Fruit fly (Drosophila melanogaster) whole organism, embryonic: ENCODE measurements around the gene CG13884.

Experiments
- Atf3 ChIP-seq: fragments of 200-800 bp; sonication (Bioruptor generic); optimal IDR thresholded peaks from 3 replicates; lab custom pipeline; 2016; ENCODE audit warnings: missing biosample characterization, missing genetic modification characterization
- Atf6 ChIP-seq: fragments of 200-800 bp; sonication (Bioruptor generic); IDR thresholded peaks from 2 replicates; pipeline ENCODE4 v1.3.6; 2022; ENCODE audit warnings: missing biosample characterization, missing genetic modification characterization
- Bdp1 ChIP-seq: fragments of 200-800 bp; sonication (Bioruptor generic); optimal IDR thresholded peaks from 3 replicates; lab custom pipeline; 2016; ENCODE audit warnings: missing biosample characterization, missing genetic modification characterization
- CG10209 ChIP-seq: fragments of 200-800 bp; sonication (Bioruptor generic); optimal IDR thresholded peaks from 3 replicates; lab custom pipeline; 2017; ENCODE audit warnings: missing biosample characterization, mild to moderate bottlenecking, missing genetic modification characterization, missing genetic modification reagents
- CG11723 ChIP-seq: fragments of 200-800 bp; sonication (Bioruptor generic); optimal IDR thresholded peaks from 2 replicates; lab custom pipeline; 2017; ENCODE audit warnings: missing biosample characterization, mild to moderate bottlenecking, missing genetic modification characterization
- CG12071 ChIP-seq: fragments of 200-800 bp; sonication (Bioruptor generic); optimal IDR thresholded peaks from 3 replicates; lab custom pipeline; 2018; ENCODE audit warnings: missing biosample characterization, mild to moderate bottlenecking, missing genetic modification characterization
- CG12659 ChIP-seq: fragments of 200-800 bp; sonication (Bioruptor generic); optimal IDR thresholded peaks from 3 replicates; lab custom pipeline; 2017; ENCODE audit warnings: mild to moderate bottlenecking, missing biosample characterization, missing genetic modification reagents, missing genetic modification characterization
- CG14860 ChIP-seq: fragments of 200-800 bp; sonication (Bioruptor generic); IDR thresholded peaks from 3 replicates; pipeline ENCODE4 v1.3.6; 2022; ENCODE audit warnings: missing biosample characterization, missing genetic modification characterization; ENCODE audit not compliant: partially characterized antibody
- CG16815 ChIP-seq: fragments of 200-800 bp; sonication (Bioruptor generic); optimal IDR thresholded peaks from 3 replicates; lab custom pipeline; 2017; ENCODE audit warnings: missing biosample characterization, mild to moderate bottlenecking, missing genetic modification characterization
- CG17612 ChIP-seq: fragments of 200-800 bp; sonication (Bioruptor generic); IDR thresholded peaks from 2 replicates; pipeline ENCODE4 v1.3.6; 2022; ENCODE audit warnings: missing biosample characterization, missing genetic modification characterization
- CG31365 ChIP-seq: fragments of 200-800 bp; sonication (Bioruptor generic); optimal IDR thresholded peaks from 2 replicates; lab custom pipeline; 2018; ENCODE audit warnings: missing biosample characterization, mild to moderate bottlenecking, missing genetic modification characterization
- CG32532 ChIP-seq: fragments of 200-800 bp; sonication (Bioruptor generic); IDR thresholded peaks from 2 replicates; pipeline ENCODE4 v1.3.6; 2022; ENCODE audit warnings: missing biosample characterization, missing genetic modification characterization
- CG5180 ChIP-seq: fragments of 200-800 bp; sonication (Bioruptor generic); optimal IDR thresholded peaks from 3 replicates; lab custom pipeline; 2017; ENCODE audit warnings: missing biosample characterization, missing genetic modification characterization, mild to moderate bottlenecking, moderate library complexity, missing genetic modification reagents
- CG6272 ChIP-seq: fragments of 200-800 bp; sonication (Bioruptor generic); IDR thresholded peaks from 2 replicates; pipeline ENCODE4 v1.3.6; 2022; ENCODE audit warnings: missing biosample characterization, missing genetic modification characterization
- CG6791 ChIP-seq: fragments of 200-800 bp; sonication (Bioruptor generic); IDR thresholded peaks from 3 replicates; pipeline ENCODE4 v1.3.6; 2022; ENCODE audit warnings: missing biosample characterization, missing genetic modification characterization; ENCODE audit not compliant: partially characterized antibody
- CG8089 ChIP-seq: fragments of 200-800 bp; sonication (Bioruptor generic); optimal IDR thresholded peaks from 3 replicates; lab custom pipeline; 2016; ENCODE audit warnings: missing biosample characterization, missing genetic modification characterization
- CG8765 ChIP-seq: fragments of 200-800 bp; sonication (Bioruptor generic); IDR thresholded peaks from 2 replicates; pipeline ENCODE4 v1.3.6; 2022; ENCODE audit warnings: missing biosample characterization, missing genetic modification characterization
- Dek ChIP-seq: fragments of 200-800 bp; sonication (Bioruptor generic); optimal IDR thresholded peaks from 3 replicates; lab custom pipeline; 2019; ENCODE audit warnings: missing biosample characterization, mild to moderate bottlenecking, missing genetic modification characterization, moderate library complexity
- Dfd ChIP-seq, 2 experiments: fragments of >200 bp; optimal IDR thresholded peaks; 2 replicates each; lab custom pipeline; 2017; ENCODE audit warnings: missing biosample characterization in 2 of 2, missing genetic modification characterization in 2 of 2
- E2f2 ChIP-seq: fragments of 200-800 bp; sonication (Bioruptor generic); IDR thresholded peaks from 2 replicates; pipeline ENCODE4 v1.3.6; 2022; ENCODE audit warnings: missing biosample characterization, missing genetic modification characterization
- Hmr ChIP-seq: fragments of 200-800 bp; sonication (Bioruptor generic); optimal IDR thresholded peaks from 3 replicates; lab custom pipeline; 2017; ENCODE audit warnings: mild to moderate bottlenecking, missing biosample characterization, missing genetic modification reagents, missing genetic modification characterization
- Hsf ChIP-seq: fragments of 200-800 bp; sonication (Bioruptor generic); optimal IDR thresholded peaks from 3 replicates; lab custom pipeline; 2016; ENCODE audit warnings: missing biosample characterization, missing genetic modification characterization
- Lpt ChIP-seq: fragments of >200 bp; optimal IDR thresholded peaks from 2 replicates; lab custom pipeline; 2018; ENCODE audit warnings: missing biosample characterization, missing genetic modification characterization
- MESR4 ChIP-seq: fragments of 200-800 bp; sonication (Bioruptor generic); optimal IDR thresholded peaks from 2 replicates; lab custom pipeline; 2018; ENCODE audit warnings: missing biosample characterization, mild to moderate bottlenecking, missing genetic modification characterization, moderate library complexity
- Mad ChIP-seq: fragments of 200-800 bp; sonication (Bioruptor generic); optimal IDR thresholded peaks from 2 replicates; lab custom pipeline; 2016; ENCODE audit warnings: missing biosample characterization, missing genetic modification characterization
- Mes4 ChIP-seq: fragments of 200-800 bp; sonication (Bioruptor generic); optimal IDR thresholded peaks from 2 replicates; lab custom pipeline; 2016; ENCODE audit warnings: missing biosample characterization, missing genetic modification characterization
- Side ChIP-seq: fragments of 200-800 bp; sonication (Bioruptor generic); optimal IDR thresholded peaks from 2 replicates; lab custom pipeline; 2016; ENCODE audit warnings: missing biosample characterization, missing genetic modification characterization
- Sox102F ChIP-seq: fragments of 200-800 bp; sonication (Bioruptor generic); optimal IDR thresholded peaks from 2 replicates; lab custom pipeline; 2018; ENCODE audit warnings: missing biosample characterization, mild to moderate bottlenecking, missing genetic modification characterization, moderate library complexity
- Spps ChIP-seq: fragments of 200-800 bp; sonication (Bioruptor generic); optimal IDR thresholded peaks from 2 replicates; lab custom pipeline; 2018; ENCODE audit warnings: missing biosample characterization, mild to moderate bottlenecking, missing genetic modification characterization
- Ssrp ChIP-seq: fragments of 200-800 bp; sonication (Bioruptor generic); optimal IDR thresholded peaks from 2 replicates; lab custom pipeline; 2018; ENCODE audit warnings: missing biosample characterization, mild to moderate bottlenecking, missing genetic modification characterization, moderate library complexity
- Vsx1 ChIP-seq: fragments of 200-800 bp; sonication (Bioruptor generic); optimal IDR thresholded peaks from 2 replicates; lab custom pipeline; 2017; ENCODE audit warnings: missing biosample characterization, mild to moderate bottlenecking, missing genetic modification characterization, missing genetic modification reagents
- YL-1 ChIP-seq: fragments of 200-800 bp; sonication (Bioruptor generic); optimal IDR thresholded peaks from 3 replicates; lab custom pipeline; 2017; ENCODE audit warnings: missing biosample characterization, mild to moderate bottlenecking, missing genetic modification characterization
- al ChIP-seq: fragments of 200-800 bp; sonication (Bioruptor generic); IDR thresholded peaks from 2 replicates; pipeline ENCODE4 v1.3.6; 2022; ENCODE audit warnings: missing biosample characterization, missing genetic modification characterization
- amos ChIP-seq: fragments of 200-800 bp; sonication (Bioruptor generic); IDR thresholded peaks from 2 replicates; pipeline ENCODE4 v1.3.6; 2022; ENCODE audit warnings: missing biosample characterization, missing genetic modification characterization; ENCODE audit not compliant: partially characterized antibody
- cato ChIP-seq: fragments of 200-800 bp; sonication (Bioruptor generic); optimal IDR thresholded peaks from 2 replicates; lab custom pipeline; 2016; ENCODE audit warnings: missing biosample characterization, missing genetic modification characterization, borderline replicate concordance
- chinmo ChIP-seq: fragments of 200-800 bp; sonication (Bioruptor generic); IDR thresholded peaks from 4 replicates; pipeline ENCODE4 v1.3.6; 2022; ENCODE audit warnings: missing biosample characterization, missing genetic modification characterization; ENCODE audit not compliant: partially characterized antibody
- en ChIP-seq: fragments of 200-800 bp; sonication (Bioruptor generic); optimal IDR thresholded peaks from 2 replicates; lab custom pipeline; 2016; ENCODE audit warnings: missing biosample characterization, missing genetic modification characterization
- eyg ChIP-seq: fragments of 200-800 bp; sonication (Bioruptor generic); optimal IDR thresholded peaks from 3 replicates; lab custom pipeline; 2016; ENCODE audit warnings: missing biosample characterization, missing genetic modification characterization
- fd3F ChIP-seq: fragments of 200-800 bp; sonication (Bioruptor generic); optimal IDR thresholded peaks from 2 replicates; lab custom pipeline; 2018; ENCODE audit warnings: missing biosample characterization, mild to moderate bottlenecking, missing genetic modification characterization, moderate library complexity
- ham ChIP-seq: fragments of 200-800 bp; sonication (Bioruptor generic); IDR thresholded peaks from 2 replicates; pipeline ENCODE4 v1.3.6; 2022; ENCODE audit warnings: missing biosample characterization, missing genetic modification characterization
- hb ChIP-seq: fragments of 200-800 bp; sonication (Bioruptor generic); IDR thresholded peaks from 3 replicates; pipeline ENCODE4 v1.3.6; 2022; ENCODE audit warnings: missing biosample characterization, missing genetic modification characterization; ENCODE audit not compliant: partially characterized antibody
- hth ChIP-seq: fragments of >200 bp; optimal IDR thresholded peaks from 2 replicates; lab custom pipeline; 2017; ENCODE audit warnings: inconsistent platforms
- luna ChIP-seq: fragments of 200-800 bp; sonication (Bioruptor generic); optimal IDR thresholded peaks from 2 replicates; lab custom pipeline; 2016; ENCODE audit warnings: missing biosample characterization, missing genetic modification characterization
- mam ChIP-seq: fragments of 200-800 bp; sonication (Bioruptor generic); optimal IDR thresholded peaks from 3 replicates; lab custom pipeline; 2016; ENCODE audit warnings: missing biosample characterization, missing genetic modification characterization
- pb ChIP-seq: fragments of 200-800 bp; sonication (Bioruptor generic); optimal IDR thresholded peaks from 3 replicates; lab custom pipeline; 2016; ENCODE audit warnings: missing biosample characterization, missing genetic modification characterization
- prd ChIP-seq, 3 experiments: fragments of >200 bp in 2 of 3; fragments of 200-800 bp in 1 of 3; sonication (Bioruptor generic) in 1 of 3; optimal IDR thresholded peaks in 2 of 3; IDR thresholded peaks in 1 of 3; 2 replicates in 2 of 3; 3 replicates in 1 of 3; pipeline versions ENCODE4 v1.3.6 to Lab custom; 2017 to 2022; ENCODE audit warnings: missing biosample characterization in 1 of 3, missing genetic modification characterization in 1 of 3
- stwl ChIP-seq: fragments of 200-800 bp; sonication (Bioruptor generic); optimal IDR thresholded peaks from 3 replicates; lab custom pipeline; 2018; ENCODE audit warnings: missing biosample characterization, mild to moderate bottlenecking, missing genetic modification characterization, moderate library complexity

CG13884 gene

DNA sequence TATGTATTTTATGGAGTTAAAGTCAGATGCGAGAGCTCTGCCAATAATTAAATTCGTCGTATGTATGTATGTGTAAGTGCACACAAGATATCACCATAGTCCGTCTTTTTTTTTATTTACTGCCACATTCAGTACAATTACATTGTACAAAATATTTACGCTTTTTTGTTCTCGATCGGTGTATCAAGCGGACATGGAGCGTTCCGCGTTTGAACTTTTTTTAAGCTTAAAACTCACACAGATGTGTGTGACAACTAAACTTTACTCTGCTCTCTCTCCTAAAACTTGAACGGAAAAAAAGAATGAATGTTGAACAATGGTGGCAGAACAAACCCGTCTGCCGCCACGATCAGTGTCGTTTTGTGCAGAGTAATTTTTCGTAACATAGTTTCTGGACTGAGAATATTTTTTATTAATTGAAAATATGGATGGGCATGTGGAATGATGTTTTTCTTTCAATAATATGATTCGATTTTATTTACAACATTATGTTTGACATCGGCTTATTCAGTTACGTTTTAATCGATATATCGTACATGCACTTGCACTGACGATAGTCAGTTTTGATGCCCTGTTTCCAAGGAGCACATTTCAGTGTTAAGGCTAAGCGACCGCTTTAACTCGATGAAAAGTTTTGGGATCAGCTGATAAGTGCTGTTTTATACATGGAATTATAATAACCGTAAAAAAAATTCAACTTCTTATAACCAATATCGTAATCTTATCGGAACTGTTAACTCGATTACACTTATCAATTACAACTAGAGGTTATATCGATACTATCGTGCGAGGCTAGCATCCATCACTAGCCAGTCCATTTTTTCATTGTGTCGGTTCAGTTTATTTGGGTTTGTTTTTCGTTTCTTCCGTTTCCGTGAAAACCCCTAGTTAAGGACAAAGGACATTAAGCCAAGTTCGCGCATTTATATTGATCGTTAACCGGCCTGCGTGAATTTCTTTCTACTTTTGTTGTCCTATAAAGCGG is 19.3 kb downstream of the CG13884 start, which contains the start of gene mth (continued):
- TF ChIP-seq ham (GFP tag; lab: Robert Waterston, UW): no peak
- TF ChIP-seq CG6272: peak; percentile 52; the same call in 1 of the 2 replicates
- TF ChIP-seq CG14860: peak; percentile 100
- TF ChIP-seq Spps (tag; lab: Kevin White, UChicago): no peak
- no peak for TF ChIP-seq CG17612
- peak; percentile 45 for TF ChIP-seq eyg
- TF ChIP-seq Lpt (GFP tag; lab: Kevin White, UChicago): no peak
- TF ChIP-seq prd (optimal IDR thresholded peaks at IDR 0.05; lab: Kevin White, UChicago): no peak
- TF ChIP-seq prd (GFP tag; IDR thresholded peaks at IDR 0.05; lab: Robert Waterston, UW): peak; percentile 63
- no peak for TF ChIP-seq CG31365
- peak; percentile 43 for TF ChIP-seq Mad (GFP tag; lab: Kevin White, UChicago)
- TF ChIP-seq hth (lab: Kevin White, UChicago): no peak
- TF ChIP-seq CG12071 (GFP tag; lab: Kevin White, UChicago): no peak
- no peak for TF ChIP-seq CG10209
- peak; percentile 39 for TF ChIP-seq Mes4 (GFP tag; lab: Kevin White, UChicago)
- TF ChIP-seq chinmo: peak; percentile 87; the same call in 3 of the 4 replicates
- TF ChIP-seq CG16815 (GFP tag; lab: Kevin White, UChicago): no peak
- TF ChIP-seq Atf6 (GFP tag; lab: Robert Waterston, UW): no peak; the same call in 1 of the 2 replicates
- TF ChIP-seq al (GFP tag; lab: Robert Waterston, UW): peak; percentile 56
- TF ChIP-seq Bdp1 (GFP tag; lab: Kevin White, UChicago): peak; percentile 29
- no peak for TF ChIP-seq fd3F (GFP tag; lab: Kevin White, UChicago)
- peak; percentile 81 for TF ChIP-seq stwl (tag; lab: Kevin White, UChicago)
- TF ChIP-seq luna (GFP tag; lab: Kevin White, UChicago): peak; percentile 33
- peak; percentile 87 for TF ChIP-seq CG12659 (GFP tag; lab: Kevin White, UChicago)
- TF ChIP-seq CG11723 (GFP tag; lab: Kevin White, UChicago): no peak
- no peak for TF ChIP-seq Side (GFP tag; lab: Kevin White, UChicago)
- peak; percentile 96 for TF ChIP-seq CG6791 (GFP tag; lab: Robert Waterston, UW)
- peak; percentile 64 for TF ChIP-seq MESR4 (GFP tag; lab: Kevin White, UChicago)
- 0 out of 2 replicates have a peak, but pooled peaks have one; percentile 27 for TF ChIP-seq E2f2 (GFP tag; lab: Robert Waterston, UW)
- peak; percentile 77 for TF ChIP-seq mam
- TF ChIP-seq Dfd (GFP tag; optimal IDR thresholded peaks at IDR 0.05; lab: Kevin White, UChicago): no peak
- TF ChIP-seq CG5180 (GFP tag; lab: Kevin White, UChicago): no peak
- peak; percentile 31 for TF ChIP-seq Sox102F (GFP tag; lab: Kevin White, UChicago)
- peak; percentile 15 for TF ChIP-seq pb
- TF ChIP-seq CG32532: peak; percentile 63
- TF ChIP-seq CG8765 (GFP tag; lab: Robert Waterston, UW): peak; percentile 23; the same call in 1 of the 2 replicates
- peak; percentile 52 for TF ChIP-seq CG8089 (GFP tag; lab: Kevin White, UChicago)
- TF ChIP-seq Ssrp (tag; lab: Kevin White, UChicago): peak; percentile 3
- TF ChIP-seq Atf3: no peak
- peak; percentile 34 for TF ChIP-seq YL-1 (GFP tag; lab: Kevin White, UChicago)
- peak; percentile 65 for TF ChIP-seq Hmr (GFP tag; lab: Kevin White, UChicago)
- TF ChIP-seq hb (GFP tag; lab: Robert Waterston, UW): peak; percentile 99
- peak; percentile 69 for TF ChIP-seq Hsf (GFP tag; lab: Kevin White, UChicago)
- no peak for TF ChIP-seq Vsx1 (GFP tag; lab: Kevin White, UChicago)
- no peak for TF ChIP-seq cato (GFP tag; lab: Kevin White, UChicago)
- TF ChIP-seq amos (GFP tag; lab: Robert Waterston, UW): peak; percentile 96
- no peak for TF ChIP-seq en (GFP tag; lab: Kevin White, UChicago)
- peak; percentile 24 for TF ChIP-seq Dek
